Worm (Caenorhabditis elegans) whole organism, early embryonic: ENCODE data around the gene K02F6.3.
"Not testable (repeated sequence)": the region's sequence is repeated elsewhere in the genome, so short reads cannot be mapped to it uniquely, and the experiment has no call there.

ENCODE experiments used
- B0310.2 ChIP-seq: sonication (generic microtip); optimal IDR thresholded peaks from 2 replicates; lab custom pipeline; 2016; ENCODE audit warnings: mild to moderate bottlenecking, missing genetic modification characterization, missing compliant biosample characterization
- F13C5.2 ChIP-seq: sonication (generic microtip); optimal IDR thresholded peaks from 2 replicates; lab custom pipeline; 2017; ENCODE audit warnings: mild to moderate bottlenecking, missing genetic modification characterization, inconsistent platforms, missing compliant biosample characterization
- aly-1 ChIP-seq: sonication (generic microtip); optimal IDR thresholded peaks from 2 replicates; lab custom pipeline; 2016; ENCODE audit warnings: missing genetic modification characterization, missing compliant biosample characterization
- ama-1 ChIP-seq: fragments of 150-350 bp; optimal IDR thresholded peaks from 2 replicates; lab custom pipeline; 2014
- ceh-13 ChIP-seq: fragments of 200-800 bp; sonication (Bioruptor generic); optimal IDR thresholded peaks from 2 replicates; lab custom pipeline; 2018; ENCODE audit warnings: mild to moderate bottlenecking, missing genetic modification characterization, missing compliant biosample characterization
- ceh-36 ChIP-seq: sonication (generic microtip); optimal IDR thresholded peaks from 2 replicates; lab custom pipeline; 2016; ENCODE audit warnings: missing genetic modification characterization, inconsistent platforms, missing compliant biosample characterization
- ets-7 ChIP-seq: sonication (generic microtip); optimal IDR thresholded peaks from 2 replicates; lab custom pipeline; 2016; ENCODE audit warnings: missing genotype, missing genetic modification characterization, missing compliant biosample characterization
- flt-1 ChIP-seq: fragments of 200-800 bp; sonication (Bioruptor generic); IDR thresholded peaks from 2 replicates; pipeline ENCODE4 v1.3.6; 2022; ENCODE audit warnings: missing genetic modification characterization, missing compliant biosample characterization
- hmg-4 ChIP-seq: fragments of 200-800 bp; sonication (Bioruptor generic); optimal IDR thresholded peaks from 2 replicates; lab custom pipeline; 2018; ENCODE audit warnings: mild to moderate bottlenecking, missing genetic modification characterization, missing compliant biosample characterization
- hnd-1 ChIP-seq: sonication (generic microtip); optimal IDR thresholded peaks from 2 replicates; lab custom pipeline; 2016; ENCODE audit warnings: missing genetic modification characterization, missing compliant biosample characterization
- pes-1 ChIP-seq: fragments of 200-800 bp; sonication (Bioruptor generic); IDR thresholded peaks from 2 replicates; pipeline ENCODE4 v1.3.6; 2022; ENCODE audit warnings: missing genetic modification reagents, missing genetic modification characterization, missing compliant biosample characterization
- scrt-1 ChIP-seq: fragments of 200-800 bp; sonication (Bioruptor generic); IDR thresholded peaks from 2 replicates; pipeline ENCODE4 v1.3.6; 2022; ENCODE audit warnings: missing genetic modification characterization, missing compliant biosample characterization
- sea-1 ChIP-seq: fragments of 200-800 bp; sonication (Bioruptor generic); conservative IDR thresholded peaks from 2 replicates; pipeline ENCODE4 v1.3.6; 2022; ENCODE audit warnings: missing genetic modification characterization, missing compliant biosample characterization
- tbx-11 ChIP-seq: fragments of 200-800 bp; sonication (Bioruptor generic); IDR thresholded peaks from 2 replicates; pipeline ENCODE4 v1.3.6; 2022; ENCODE audit warnings: missing genetic modification characterization, missing compliant biosample characterization
- tbx-37 ChIP-seq: fragments of 200-800 bp; sonication (Bioruptor generic); conservative IDR thresholded peaks from 2 replicates; pipeline ENCODE4 v1.3.6; 2022; ENCODE audit warnings: missing genetic modification reagents, missing genetic modification characterization, missing compliant biosample characterization
- tra-4 ChIP-seq: sonication (generic microtip); optimal IDR thresholded peaks from 2 replicates; lab custom pipeline; 2017; ENCODE audit warnings: missing genetic modification characterization, missing compliant biosample characterization

Gene K02F6.3

DNA sequence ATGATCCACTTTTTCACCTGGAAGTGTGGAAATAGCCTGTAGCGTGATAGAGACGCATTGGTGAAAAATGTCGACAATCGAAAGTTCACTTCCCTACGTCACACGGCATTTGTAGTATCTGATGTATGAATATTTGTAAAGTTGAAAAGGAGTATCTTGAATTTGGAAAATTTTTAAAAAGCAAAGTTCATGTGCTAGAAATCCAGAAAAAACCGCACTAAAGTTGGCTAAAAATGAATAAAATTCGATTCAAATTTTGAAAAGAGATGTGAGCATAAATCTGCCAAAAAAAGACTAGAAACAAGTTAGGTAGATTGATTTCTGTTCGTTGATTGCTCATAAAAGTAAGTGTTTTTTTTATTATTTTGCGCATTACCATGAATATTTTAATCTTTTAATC is 37.0 kb downstream of the K02F6.3 start, which contains the start of gene sri-74:
Gene sri-74, minus strand, starts transcription at position 101 of the 400 bp plus-strand sequence.
- TF ChIP-seq hmg-4 (no peak), tbx-11 (no peak), flt-1 (GFP tag; lab: Robert Waterston, UW) (no peak)

DNA sequence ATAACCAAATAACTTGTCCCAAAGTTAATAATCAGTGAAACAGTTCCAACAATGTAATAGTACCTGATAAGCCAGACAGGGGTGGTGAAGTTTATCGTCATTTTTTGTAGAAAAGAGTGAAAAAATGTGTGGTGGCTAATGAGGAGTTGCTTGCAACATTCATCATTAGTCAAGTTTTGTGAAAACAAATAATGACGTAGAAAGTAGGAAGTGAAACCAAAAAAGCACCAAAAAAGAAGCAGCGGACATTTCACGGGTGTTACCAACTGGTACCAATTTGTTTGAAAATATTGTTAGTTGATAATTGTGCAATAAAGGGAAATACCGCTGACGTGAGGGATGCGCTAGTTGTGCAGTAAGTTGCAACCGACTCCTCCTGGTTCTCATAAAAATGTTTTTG is 39.5 kb downstream of the K02F6.3 start, which contains the start of gene sri-36:
Gene sri-36, minus strand, starts transcription at position 101 of the 400 bp plus-strand sequence.
- TF ChIP-seq ets-7 (tag; lab: Kevin White, UChicago): no peak
- TF ChIP-seq aly-1 (tag; lab: Kevin White, UChicago): no peak
- no peak for TF ChIP-seq F13C5.2 (tag; lab: Kevin White, UChicago)
- no peak for TF ChIP-seq hnd-1 (tag; lab: Kevin White, UChicago)
- no peak for TF ChIP-seq ceh-36
- no peak for TF ChIP-seq sea-1 (GFP tag; lab: Robert Waterston, UW)
- no peak for TF ChIP-seq pes-1 (GFP tag; lab: Robert Waterston, UW)
- TF ChIP-seq B0310.2 (tag; lab: Kevin White, UChicago): no peak
- no peak for TF ChIP-seq scrt-1 (GFP tag; lab: Robert Waterston, UW)
- no peak for TF ChIP-seq ceh-13 (GFP tag; lab: Kevin White, UChicago)
- no peak for TF ChIP-seq hmg-4
- TF ChIP-seq ama-1 (lab: Kevin White, UChicago): no peak
- TF ChIP-seq tbx-37: no peak
- TF ChIP-seq tbx-11: no peak
- no peak for TF ChIP-seq tra-4

DNA sequence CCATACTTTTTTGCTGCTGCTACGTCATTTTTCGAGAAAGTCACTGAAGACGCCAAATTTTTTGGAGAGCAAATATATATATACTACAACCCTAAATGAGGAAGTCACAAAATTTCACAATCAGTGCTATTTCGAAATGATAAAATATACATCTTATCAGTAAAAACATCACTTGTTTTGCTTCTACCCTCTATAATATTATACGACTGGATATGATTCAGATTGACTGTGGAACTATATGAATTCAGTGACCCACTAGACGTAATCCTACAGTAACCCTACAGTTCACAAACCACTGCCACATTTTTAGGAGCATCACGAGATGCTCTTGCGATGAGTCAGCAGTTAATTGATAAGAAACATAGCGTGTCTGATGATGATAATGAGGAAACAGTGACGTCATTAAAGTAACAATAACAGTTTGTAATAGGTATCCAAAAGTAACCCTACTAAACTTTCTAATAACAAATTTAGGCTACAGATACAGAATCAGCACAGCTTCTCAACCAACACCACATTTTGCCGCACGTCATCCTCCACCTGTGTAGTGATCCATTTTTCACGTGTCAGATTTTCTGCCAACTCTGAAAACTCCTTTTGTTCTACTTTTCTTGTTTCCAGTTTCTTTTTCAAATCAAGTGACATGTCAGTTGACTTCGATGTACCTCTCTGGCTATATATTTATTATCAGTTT is 41.0 kb downstream of the K02F6.3 start, which contains the start of the genes F33H12.7 and sri-39:
Gene F33H12.7, minus strand, starts transcription at position 51 of the 694 bp plus-strand sequence.
Gene sri-39, plus strand, starts transcription at position 644 of the 694 bp plus-strand sequence.
- TF ChIP-seq scrt-1 (GFP tag; lab: Robert Waterston, UW): no peak
- TF ChIP-seq hmg-4: no peak

DNA sequence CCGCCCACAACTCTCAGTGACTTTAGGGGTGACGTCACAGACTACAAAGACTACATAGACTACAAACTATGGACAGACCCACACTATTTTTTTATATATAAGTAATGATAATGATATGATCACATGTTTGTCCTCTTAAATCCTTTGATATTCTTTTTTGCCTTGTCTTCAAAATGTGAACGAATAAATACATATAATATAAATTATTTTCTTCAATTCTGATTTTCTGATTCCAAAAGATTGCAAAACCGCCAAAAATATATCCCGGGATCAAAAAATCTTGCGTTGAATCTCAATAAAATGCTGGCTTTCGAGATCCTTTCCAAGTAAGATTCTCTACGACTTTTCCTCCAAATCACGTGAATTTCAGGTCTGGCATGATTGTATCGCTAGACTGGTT is 54.2 kb downstream of the K02F6.3 start, which contains the start of gene F33H12.1:
Gene F33H12.1, plus strand, starts transcription at position 301 of the 400 bp plus-strand sequence.
- not testable (repeated sequence) for TF ChIP-seq ceh-36; hnd-1 (tag; lab: Kevin White, UChicago); sea-1 (GFP tag; lab: Robert Waterston, UW)

DNA sequence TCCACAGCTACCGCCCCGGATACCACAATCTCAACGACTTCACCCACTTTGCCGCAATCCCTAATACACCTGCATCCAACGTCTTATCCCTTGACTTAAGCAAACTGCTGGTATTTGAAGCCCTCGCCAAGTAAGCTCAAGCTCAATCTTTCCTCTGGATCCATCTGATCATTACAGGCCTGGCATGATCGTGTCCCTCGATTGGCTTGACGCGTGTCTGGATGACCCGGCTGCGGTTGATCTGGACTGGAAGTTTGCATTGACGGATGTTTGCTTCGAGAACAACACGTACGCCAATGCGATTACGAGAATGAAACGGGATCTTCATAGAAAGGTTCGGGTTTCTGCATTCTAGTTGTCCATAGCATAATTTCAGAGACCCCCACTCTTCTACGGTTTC is 54.9 kb downstream of the K02F6.3 start:
- no peak for TF ChIP-seq pes-1 (GFP tag; lab: Robert Waterston, UW)
- TF ChIP-seq flt-1 (GFP tag; lab: Robert Waterston, UW): no peak
- TF ChIP-seq tra-4: no peak
- no peak for TF ChIP-seq scrt-1 (GFP tag; lab: Robert Waterston, UW)
